Worm (Caenorhabditis elegans) whole organism, mixed stage, embryonic: ENCODE results near the gene H27A22.1.

ENCODE experiments used
- M03D4.4 ChIP-seq: sonication (generic microtip); optimal IDR thresholded peaks from 2 replicates; lab custom pipeline; 2017; ENCODE audit warnings: mild to moderate bottlenecking, missing genetic modification characterization, missing compliant biosample characterization
- bed-3 ChIP-seq: fragments of 200-800 bp; sonication (Bioruptor generic); optimal IDR thresholded peaks from 3 replicates; lab custom pipeline; 2018; ENCODE audit warnings: mild to moderate bottlenecking, missing genetic modification characterization, moderate library complexity, missing compliant biosample characterization
- blmp-1 ChIP-seq: fragments of 150-350 bp; optimal IDR thresholded peaks from 2 replicates; lab custom pipeline; 2014; ENCODE audit warnings: missing biosample characterization, missing genetic modification characterization
- ceh-39 ChIP-seq: fragments of 150-350 bp; optimal IDR thresholded peaks from 2 replicates; lab custom pipeline; 2014; ENCODE audit warnings: missing biosample characterization, missing genetic modification characterization
- ceh-43 ChIP-seq: fragments of 200-800 bp; sonication (Bioruptor generic); optimal IDR thresholded peaks from 2 replicates; lab custom pipeline; 2018; ENCODE audit warnings: mild to moderate bottlenecking, missing genetic modification characterization, moderate library complexity, missing compliant biosample characterization
- ceh-83 ChIP-seq: fragments of 200-800 bp; sonication (Bioruptor generic); optimal IDR thresholded peaks from 2 replicates; lab custom pipeline; 2018; ENCODE audit warnings: mild to moderate bottlenecking, missing genetic modification characterization, missing compliant biosample characterization
- cnd-1 ChIP-seq: fragments of 200-800 bp; sonication (Bioruptor generic); optimal IDR thresholded peaks from 2 replicates; lab custom pipeline; 2018; ENCODE audit warnings: mild to moderate bottlenecking, missing genetic modification characterization, missing compliant biosample characterization
- drap-1 ChIP-seq: fragments of 200-800 bp; sonication (Bioruptor generic); optimal IDR thresholded peaks from 3 replicates; lab custom pipeline; 2018; ENCODE audit warnings: mild to moderate bottlenecking, missing genetic modification characterization, missing compliant biosample characterization
- elt-1 ChIP-seq: sonication (generic microtip); optimal IDR thresholded peaks from 2 replicates; lab custom pipeline; 2017; ENCODE audit warnings: missing genetic modification characterization, mild to moderate bottlenecking, missing compliant biosample characterization, antibody characterized with exemption, moderate library complexity, borderline replicate concordance; ENCODE audit not compliant: insufficient read depth
- elt-3 ChIP-seq: fragments of 150-350 bp; optimal IDR thresholded peaks from 2 replicates; lab custom pipeline; 2014; ENCODE audit warnings: missing biosample characterization, missing genetic modification characterization
- flh-1 ChIP-seq: fragments of 200-800 bp; sonication (Bioruptor generic); optimal IDR thresholded peaks from 2 replicates; lab custom pipeline; 2018; ENCODE audit warnings: mild to moderate bottlenecking, missing genetic modification characterization, moderate library complexity, missing compliant biosample characterization
- ham-2 ChIP-seq: fragments of 200-800 bp; sonication (Bioruptor generic); optimal IDR thresholded peaks from 2 replicates; lab custom pipeline; 2018; ENCODE audit warnings: mild to moderate bottlenecking, missing genetic modification characterization, missing compliant biosample characterization
- hlh-1 ChIP-seq: fragments of 150-350 bp; optimal IDR thresholded peaks from 2 replicates; lab custom pipeline; 2014; ENCODE audit warnings: missing biosample characterization, missing genetic modification reagents, missing genetic modification characterization
- lin-13 ChIP-seq: fragments of 150-350 bp; optimal IDR thresholded peaks from 2 replicates; lab custom pipeline; 2014; ENCODE audit warnings: missing biosample characterization, missing genetic modification characterization
- lsy-2 ChIP-seq: fragments of 150-350 bp; optimal IDR thresholded peaks from 2 replicates; lab custom pipeline; 2014; ENCODE audit warnings: missing biosample characterization, missing genetic modification characterization
- mab-5 ChIP-seq: fragments of 150-350 bp; optimal IDR thresholded peaks from 2 replicates; lab custom pipeline; 2014; ENCODE audit warnings: missing biosample characterization, missing genetic modification characterization
- mep-1 ChIP-seq: fragments of 150-350 bp; optimal IDR thresholded peaks from 2 replicates; lab custom pipeline; 2017; ENCODE audit warnings: missing biosample characterization, missing genetic modification reagents, missing genetic modification characterization, inconsistent platforms
- nhr-12 ChIP-seq: fragments of 150-350 bp; optimal IDR thresholded peaks from 2 replicates; lab custom pipeline; 2014; ENCODE audit warnings: missing biosample characterization, missing genetic modification characterization
- nhr-2 ChIP-seq: fragments of 150-350 bp; optimal IDR thresholded peaks from 2 replicates; lab custom pipeline; 2014; ENCODE audit warnings: missing biosample characterization, missing genetic modification characterization
- nhr-237 ChIP-seq: fragments of 150-350 bp; optimal IDR thresholded peaks from 2 replicates; lab custom pipeline; 2014; ENCODE audit warnings: missing biosample characterization, missing genetic modification characterization
- nhr-28 ChIP-seq: fragments of 150-350 bp; optimal IDR thresholded peaks from 2 replicates; lab custom pipeline; 2014; ENCODE audit warnings: missing biosample characterization, missing genetic modification characterization
- nhr-76 ChIP-seq: sonication (generic microtip); optimal IDR thresholded peaks from 2 replicates; lab custom pipeline; 2017; ENCODE audit warnings: missing biosample characterization, missing genetic modification characterization
- pha-4 ChIP-seq: fragments of 150-350 bp; optimal IDR thresholded peaks from 2 replicates; lab custom pipeline; 2018; ENCODE audit warnings: missing biosample characterization, missing genetic modification reagents, missing genetic modification characterization
- sem-2 ChIP-seq: fragments of 200-800 bp; sonication (Bioruptor generic); optimal IDR thresholded peaks from 2 replicates; lab custom pipeline; 2018; ENCODE audit warnings: mild to moderate bottlenecking, missing genetic modification characterization, missing compliant biosample characterization
- snpc-4 ChIP-seq: fragments of 150-350 bp; optimal IDR thresholded peaks from 2 replicates; lab custom pipeline; 2014; ENCODE audit warnings: missing biosample characterization, missing genetic modification characterization
- sptf-1 ChIP-seq: sonication (generic microtip); optimal IDR thresholded peaks from 2 replicates; lab custom pipeline; 2017; ENCODE audit warnings: mild to moderate bottlenecking, missing genetic modification characterization, moderate library complexity, missing compliant biosample characterization
- tbx-8 ChIP-seq: fragments of 200-800 bp; sonication (Bioruptor generic); optimal IDR thresholded peaks from 2 replicates; lab custom pipeline; 2018; ENCODE audit warnings: mild to moderate bottlenecking, missing genetic modification characterization, moderate library complexity, missing compliant biosample characterization
- unc-120 ChIP-seq: sonication (generic microtip); optimal IDR thresholded peaks from 2 replicates; lab custom pipeline; 2017; ENCODE audit warnings: missing genetic modification characterization, missing compliant biosample characterization; ENCODE audit not compliant: poor library complexity, severe bottlenecking
- unc-39 ChIP-seq: fragments of 150-350 bp; optimal IDR thresholded peaks from 2 replicates; lab custom pipeline; 2014; ENCODE audit warnings: missing biosample characterization, missing genetic modification characterization
- unc-62 ChIP-seq: fragments of 150-350 bp; optimal IDR thresholded peaks from 2 replicates; lab custom pipeline; 2014; ENCODE audit warnings: missing biosample characterization, missing genetic modification reagents, missing genetic modification characterization
- zip-8 ChIP-seq: fragments of 150-350 bp; optimal IDR thresholded peaks from 2 replicates; lab custom pipeline; 2014; ENCODE audit warnings: missing biosample characterization, missing genetic modification characterization
- ztf-11 ChIP-seq: fragments of 150-350 bp; optimal IDR thresholded peaks from 2 replicates; lab custom pipeline; 2014; ENCODE audit warnings: missing biosample characterization, missing genetic modification characterization

Gene H27A22.1

ce11 chrV:10594810-10595209, 7.5 kb upstream of the H27A22.1 start, which contains the start of gene T21C9.11:
Gene T21C9.11, minus strand, starts transcription at chrV:10594910.
- TF ChIP-seq sem-2 (no peak), M03D4.4 (tag; lab: Kevin White, UChicago) (no peak), unc-62 (GFP tag; lab: Kevin White, UChicago) (no peak), nhr-2 (tag; lab: Kevin White, UChicago) (no peak), ceh-39 (no peak), bed-3 (GFP tag; lab: Kevin White, UChicago) (no peak), zip-8 (tag; lab: Kevin White, UChicago) (no peak), blmp-1 (tag; lab: Kevin White, UChicago) (no peak)
- TF ChIP-seq, all 35 proteins: peak for 0

ce11 chrV:10597234-10597633, 5.1 kb upstream of the H27A22.1 start, which contains the start of gene T21C9.13:
Gene T21C9.13, plus strand, starts transcription at chrV:10597266.
- TF ChIP-seq unc-39 (tag; lab: Kevin White, UChicago) (no peak), ztf-11 (tag; lab: Kevin White, UChicago) (no peak), flh-1 (no peak), mep-1 (tag; lab: Kevin White, UChicago) (no peak), zip-8 (tag; lab: Kevin White, UChicago) (no peak), mab-5 (tag; lab: Kevin White, UChicago) (no peak), hlh-1 (tag; lab: Kevin White, UChicago) (no peak), lsy-2 (tag; lab: Kevin White, UChicago) (no peak), nhr-2 (tag; lab: Kevin White, UChicago) (no peak), nhr-237 (tag; lab: Kevin White, UChicago) (no peak), bed-3 (GFP tag; lab: Kevin White, UChicago) (no peak), lin-13 (tag; lab: Kevin White, UChicago) (no peak), blmp-1 (tag; lab: Kevin White, UChicago) (no peak), ceh-43 (GFP tag; lab: Kevin White, UChicago) (no peak)
- TF ChIP-seq, all 35 proteins: peak for 0

ce11 chrV:10598670-10599154, 3.6 kb upstream of the H27A22.1 start, which contains the start of gene scpl-4:
Gene scpl-4, plus strand, starts transcription at chrV:10599104.
- TF ChIP-seq zip-8 (tag; lab: Kevin White, UChicago), result peak; percentile 36
- no peak for TF ChIP-seq sem-2

- TF ChIP-seq nhr-76 (tag; lab: Kevin White, UChicago) (no peak), zip-8 (tag; lab: Kevin White, UChicago) (peak; percentile 19)
These were observed 13.1 kb downstream of the H27A22.1 start, which contains the start of gene H09F14.1 for ce11 chrV:10615496-10615895. Gene H09F14.1, minus strand, starts transcription at chrV:10615596.

- TF ChIP-seq lin-13 (tag; lab: Kevin White, UChicago) (no peak), drap-1 (GFP tag; lab: Kevin White, UChicago) (no peak), M03D4.4 (tag; lab: Kevin White, UChicago) (no peak)
These were observed 28.1 kb downstream of the H27A22.1 start for ce11 chrV:10630497-10630896.

ce11 chrV:10632758-10633157, 30.4 kb downstream of the H27A22.1 start, which contains the start of gene mab-23:
Gene mab-23, plus strand, starts transcription at chrV:10633058.
- TF ChIP-seq lin-13 (tag; lab: Kevin White, UChicago), result no peak
- no peak for TF ChIP-seq blmp-1 (tag; lab: Kevin White, UChicago)
- no peak for TF ChIP-seq nhr-237 (tag; lab: Kevin White, UChicago)
- TF ChIP-seq mep-1 (tag; lab: Kevin White, UChicago), result no peak
- no peak for TF ChIP-seq pha-4 (tag; lab: Kevin White, UChicago)
- TF ChIP-seq unc-120 (tag; lab: Kevin White, UChicago), result no peak
- no peak for TF ChIP-seq bed-3 (GFP tag; lab: Kevin White, UChicago)
- TF ChIP-seq cnd-1, result no peak
- no peak for TF ChIP-seq tbx-8 (GFP tag; lab: Kevin White, UChicago)
- TF ChIP-seq ceh-83 (GFP tag; lab: Kevin White, UChicago), result no peak
- no peak for TF ChIP-seq M03D4.4 (tag; lab: Kevin White, UChicago)
- TF ChIP-seq lsy-2 (tag; lab: Kevin White, UChicago), result no peak
- no peak for TF ChIP-seq mab-5 (tag; lab: Kevin White, UChicago)
- no peak for TF ChIP-seq unc-62 (GFP tag; lab: Kevin White, UChicago)

ce11 chrV:10635722-10636121, 33.4 kb downstream of the H27A22.1 start, which contains the start of gene kvs-2:
Gene kvs-2, plus strand, starts transcription at chrV:10636022.
- TF ChIP-seq nhr-28 (no peak), nhr-12 (tag; lab: Kevin White, UChicago) (no peak), ztf-11 (tag; lab: Kevin White, UChicago) (no peak), drap-1 (GFP tag; lab: Kevin White, UChicago) (no peak), snpc-4 (tag; lab: Kevin White, UChicago) (no peak), nhr-2 (tag; lab: Kevin White, UChicago) (no peak), ham-2 (GFP tag; lab: Kevin White, UChicago) (no peak), flh-1 (no peak), ceh-43 (GFP tag; lab: Kevin White, UChicago) (no peak), sptf-1 (tag; lab: Kevin White, UChicago) (no peak), elt-3 (tag; lab: Kevin White, UChicago) (no peak), elt-1 (tag; lab: Kevin White, UChicago) (no peak)
